Worm (Caenorhabditis elegans) whole organism, mixed stage, embryonic: Measurements from ENCODE around the gene Y53G8B.2.

Experiments
- M03D4.4 ChIP-seq: sonication (generic microtip); optimal IDR thresholded peaks from 2 replicates; lab custom pipeline; 2017; ENCODE audit warnings: mild to moderate bottlenecking, missing genetic modification characterization, missing compliant biosample characterization
- bed-3 ChIP-seq: fragments of 200-800 bp; sonication (Bioruptor generic); optimal IDR thresholded peaks from 3 replicates; lab custom pipeline; 2018; ENCODE audit warnings: mild to moderate bottlenecking, missing genetic modification characterization, moderate library complexity, missing compliant biosample characterization
- blmp-1 ChIP-seq: fragments of 150-350 bp; optimal IDR thresholded peaks from 2 replicates; lab custom pipeline; 2014; ENCODE audit warnings: missing biosample characterization, missing genetic modification characterization
- ceh-39 ChIP-seq: fragments of 150-350 bp; optimal IDR thresholded peaks from 2 replicates; lab custom pipeline; 2014; ENCODE audit warnings: missing biosample characterization, missing genetic modification characterization
- ceh-43 ChIP-seq: fragments of 200-800 bp; sonication (Bioruptor generic); optimal IDR thresholded peaks from 2 replicates; lab custom pipeline; 2018; ENCODE audit warnings: mild to moderate bottlenecking, missing genetic modification characterization, moderate library complexity, missing compliant biosample characterization
- ceh-83 ChIP-seq: fragments of 200-800 bp; sonication (Bioruptor generic); optimal IDR thresholded peaks from 2 replicates; lab custom pipeline; 2018; ENCODE audit warnings: mild to moderate bottlenecking, missing genetic modification characterization, missing compliant biosample characterization
- ces-1 ChIP-seq: fragments of 150-350 bp; optimal IDR thresholded peaks from 2 replicates; lab custom pipeline; 2014; ENCODE audit warnings: missing biosample characterization, missing genetic modification reagents, missing genetic modification characterization
- drap-1 ChIP-seq: fragments of 200-800 bp; sonication (Bioruptor generic); optimal IDR thresholded peaks from 3 replicates; lab custom pipeline; 2018; ENCODE audit warnings: mild to moderate bottlenecking, missing genetic modification characterization, missing compliant biosample characterization
- elt-1 ChIP-seq: sonication (generic microtip); optimal IDR thresholded peaks from 2 replicates; lab custom pipeline; 2017; ENCODE audit warnings: missing genetic modification characterization, mild to moderate bottlenecking, missing compliant biosample characterization, antibody characterized with exemption, moderate library complexity, borderline replicate concordance; ENCODE audit not compliant: insufficient read depth
- elt-3 ChIP-seq: fragments of 150-350 bp; optimal IDR thresholded peaks from 2 replicates; lab custom pipeline; 2014; ENCODE audit warnings: missing biosample characterization, missing genetic modification characterization
- flh-1 ChIP-seq: fragments of 200-800 bp; sonication (Bioruptor generic); optimal IDR thresholded peaks from 2 replicates; lab custom pipeline; 2018; ENCODE audit warnings: mild to moderate bottlenecking, missing genetic modification characterization, moderate library complexity, missing compliant biosample characterization
- ham-2 ChIP-seq: fragments of 200-800 bp; sonication (Bioruptor generic); optimal IDR thresholded peaks from 2 replicates; lab custom pipeline; 2018; ENCODE audit warnings: mild to moderate bottlenecking, missing genetic modification characterization, missing compliant biosample characterization
- hlh-1 ChIP-seq: fragments of 150-350 bp; optimal IDR thresholded peaks from 2 replicates; lab custom pipeline; 2014; ENCODE audit warnings: missing biosample characterization, missing genetic modification reagents, missing genetic modification characterization
- lin-13 ChIP-seq: fragments of 150-350 bp; optimal IDR thresholded peaks from 2 replicates; lab custom pipeline; 2014; ENCODE audit warnings: missing biosample characterization, missing genetic modification characterization
- lin-32 ChIP-seq: fragments of 200-800 bp; sonication (Bioruptor generic); optimal IDR thresholded peaks from 2 replicates; lab custom pipeline; 2018; ENCODE audit warnings: mild to moderate bottlenecking, missing genetic modification characterization, missing compliant biosample characterization
- mep-1 ChIP-seq: fragments of 150-350 bp; optimal IDR thresholded peaks from 2 replicates; lab custom pipeline; 2017; ENCODE audit warnings: missing biosample characterization, missing genetic modification reagents, missing genetic modification characterization, inconsistent platforms
- nhr-12 ChIP-seq: fragments of 150-350 bp; optimal IDR thresholded peaks from 2 replicates; lab custom pipeline; 2014; ENCODE audit warnings: missing biosample characterization, missing genetic modification characterization
- nhr-2 ChIP-seq: fragments of 150-350 bp; optimal IDR thresholded peaks from 2 replicates; lab custom pipeline; 2014; ENCODE audit warnings: missing biosample characterization, missing genetic modification characterization
- nhr-237 ChIP-seq: fragments of 150-350 bp; optimal IDR thresholded peaks from 2 replicates; lab custom pipeline; 2014; ENCODE audit warnings: missing biosample characterization, missing genetic modification characterization
- nhr-28 ChIP-seq: fragments of 150-350 bp; optimal IDR thresholded peaks from 2 replicates; lab custom pipeline; 2014; ENCODE audit warnings: missing biosample characterization, missing genetic modification characterization
- nhr-76 ChIP-seq: sonication (generic microtip); optimal IDR thresholded peaks from 2 replicates; lab custom pipeline; 2017; ENCODE audit warnings: missing biosample characterization, missing genetic modification characterization
- pha-4 ChIP-seq: fragments of 150-350 bp; optimal IDR thresholded peaks from 2 replicates; lab custom pipeline; 2018; ENCODE audit warnings: missing biosample characterization, missing genetic modification reagents, missing genetic modification characterization
- sem-2 ChIP-seq: fragments of 200-800 bp; sonication (Bioruptor generic); optimal IDR thresholded peaks from 2 replicates; lab custom pipeline; 2018; ENCODE audit warnings: mild to moderate bottlenecking, missing genetic modification characterization, missing compliant biosample characterization
- snpc-4 ChIP-seq: fragments of 150-350 bp; optimal IDR thresholded peaks from 2 replicates; lab custom pipeline; 2014; ENCODE audit warnings: missing biosample characterization, missing genetic modification characterization
- sptf-1 ChIP-seq: sonication (generic microtip); optimal IDR thresholded peaks from 2 replicates; lab custom pipeline; 2017; ENCODE audit warnings: mild to moderate bottlenecking, missing genetic modification characterization, moderate library complexity, missing compliant biosample characterization
- tbx-8 ChIP-seq: fragments of 200-800 bp; sonication (Bioruptor generic); optimal IDR thresholded peaks from 2 replicates; lab custom pipeline; 2018; ENCODE audit warnings: mild to moderate bottlenecking, missing genetic modification characterization, moderate library complexity, missing compliant biosample characterization
- unc-120 ChIP-seq: sonication (generic microtip); optimal IDR thresholded peaks from 2 replicates; lab custom pipeline; 2017; ENCODE audit warnings: missing genetic modification characterization, missing compliant biosample characterization; ENCODE audit not compliant: poor library complexity, severe bottlenecking
- unc-39 ChIP-seq: fragments of 150-350 bp; optimal IDR thresholded peaks from 2 replicates; lab custom pipeline; 2014; ENCODE audit warnings: missing biosample characterization, missing genetic modification characterization
- ztf-11 ChIP-seq: fragments of 150-350 bp; optimal IDR thresholded peaks from 2 replicates; lab custom pipeline; 2014; ENCODE audit warnings: missing biosample characterization, missing genetic modification characterization

The Y53G8B.2 gene

ce11 chrIII:3124209-3124786 is 20.5 kb upstream of the Y53G8B.2 start:
- TF ChIP-seq ces-1 (no peak), mep-1 (no peak), pha-4 (no peak), tbx-8 (no peak), lin-32 (no peak), nhr-12 (tag; lab: Kevin White, UChicago) (no peak), ham-2 (GFP tag; lab: Kevin White, UChicago) (no peak), nhr-76 (tag; lab: Kevin White, UChicago) (no peak), M03D4.4 (tag; lab: Kevin White, UChicago) (no peak), elt-1 (tag; lab: Kevin White, UChicago) (no peak), ceh-39 (tag; lab: Kevin White, UChicago) (no peak), drap-1 (no peak)

- no peak for TF ChIP-seq ceh-83 (GFP tag; lab: Kevin White, UChicago)
- no peak for TF ChIP-seq lin-13 (tag; lab: Kevin White, UChicago)
- no peak for TF ChIP-seq elt-3
- no peak for TF ChIP-seq pha-4
- no peak for TF ChIP-seq unc-39 (tag; lab: Kevin White, UChicago)
- no peak for TF ChIP-seq nhr-28
These were observed 16.2 kb upstream of the Y53G8B.2 start for ce11 chrIII:3119972-3120371.

- no peak for TF ChIP-seq hlh-1
- no peak for TF ChIP-seq drap-1
- no peak for TF ChIP-seq ceh-83 (GFP tag; lab: Kevin White, UChicago)
These were observed 13.2 kb upstream of the Y53G8B.2 start for ce11 chrIII:3116969-3117368.

- TF ChIP-seq unc-120 (tag; lab: Kevin White, UChicago) (no peak), flh-1 (GFP tag; lab: Kevin White, UChicago) (no peak), ces-1 (no peak), nhr-76 (tag; lab: Kevin White, UChicago) (no peak), nhr-2 (no peak), ztf-11 (no peak), elt-1 (tag; lab: Kevin White, UChicago) (no peak), ceh-43 (GFP tag; lab: Kevin White, UChicago) (no peak)
These were observed 8.9 kb upstream of the Y53G8B.2 start for ce11 chrIII:3112616-3113015.

ce11 chrIII:3112001-3112400 is 8.2 kb upstream of the Y53G8B.2 start:
- TF ChIP-seq ceh-39 (tag; lab: Kevin White, UChicago): no peak
- no peak for TF ChIP-seq unc-39 (tag; lab: Kevin White, UChicago)

- TF ChIP-seq drap-1 (no peak), M03D4.4 (tag; lab: Kevin White, UChicago) (no peak), nhr-12 (tag; lab: Kevin White, UChicago) (no peak), sptf-1 (tag; lab: Kevin White, UChicago) (no peak), unc-120 (tag; lab: Kevin White, UChicago) (no peak), unc-39 (tag; lab: Kevin White, UChicago) (no peak), lin-32 (no peak), sem-2 (GFP tag; lab: Kevin White, UChicago) (no peak), bed-3 (GFP tag; lab: Kevin White, UChicago) (no peak), nhr-28 (no peak), pha-4 (no peak), elt-1 (tag; lab: Kevin White, UChicago) (no peak)
These were observed 7.8 kb upstream of the Y53G8B.2 start for ce11 chrIII:3111534-3111933.

- TF ChIP-seq snpc-4 (tag; lab: Kevin White, UChicago): no peak
- TF ChIP-seq ztf-11: no peak
- no peak for TF ChIP-seq lin-32
- no peak for TF ChIP-seq flh-1 (GFP tag; lab: Kevin White, UChicago)
- TF ChIP-seq tbx-8: no peak
- TF ChIP-seq ham-2 (GFP tag; lab: Kevin White, UChicago): no peak
- TF ChIP-seq lin-13 (tag; lab: Kevin White, UChicago): no peak
- no peak for TF ChIP-seq elt-3
- no peak for TF ChIP-seq unc-39 (tag; lab: Kevin White, UChicago)
- no peak for TF ChIP-seq nhr-12 (tag; lab: Kevin White, UChicago)
- no peak for TF ChIP-seq ces-1
- TF ChIP-seq bed-3 (GFP tag; lab: Kevin White, UChicago): no peak
- TF ChIP-seq blmp-1 (tag; lab: Kevin White, UChicago): no peak
- TF ChIP-seq hlh-1: no peak
- TF ChIP-seq ceh-39 (tag; lab: Kevin White, UChicago): no peak
- no peak for TF ChIP-seq nhr-237 (tag; lab: Kevin White, UChicago)
These were observed 6.9 kb upstream of the Y53G8B.2 start for ce11 chrIII:3110614-3111013.
